Fruit fly (Drosophila melanogaster) whole organism, pupa: ENCODE measurements around the gene DopEcR.

Experiments used
- CG10348 ChIP-seq: fragments of 200-800 bp; sonication (Bioruptor generic); IDR thresholded peaks from 2 replicates; pipeline ENCODE4 v1.3.6; 2022; ENCODE audit warnings: missing biosample characterization, missing genetic modification characterization
- CG12605 ChIP-seq: fragments of 200-800 bp; sonication (Bioruptor generic); IDR thresholded peaks from 2 replicates; pipeline ENCODE4 v1.3.6; 2022; ENCODE audit warnings: missing biosample characterization, missing genetic modification characterization
- CG13204 ChIP-seq: fragments of 200-800 bp; sonication (Bioruptor generic); optimal IDR thresholded peaks from 2 replicates; lab custom pipeline; 2018; ENCODE audit warnings: missing biosample characterization, mild to moderate bottlenecking, missing genetic modification characterization, moderate library complexity
- CG14655 ChIP-seq: fragments of 200-800 bp; sonication (Bioruptor generic); optimal IDR thresholded peaks from 3 replicates; lab custom pipeline; 2017; ENCODE audit warnings: mild to moderate bottlenecking, missing biosample characterization, missing genetic modification reagents, missing genetic modification characterization
- CG15710 ChIP-seq: fragments of 200-800 bp; sonication (Bioruptor generic); optimal IDR thresholded peaks from 2 replicates; lab custom pipeline; 2018; ENCODE audit warnings: missing biosample characterization, mild to moderate bottlenecking, missing genetic modification characterization, moderate library complexity
- CG17806 ChIP-seq: fragments of 200-800 bp; sonication (Bioruptor generic); optimal IDR thresholded peaks from 2 replicates; lab custom pipeline; 2018; ENCODE audit warnings: missing biosample characterization, mild to moderate bottlenecking, missing genetic modification characterization, moderate library complexity
- CG32121 ChIP-seq: fragments of 200-800 bp; sonication (Bioruptor generic); IDR thresholded peaks from 2 replicates; pipeline ENCODE4 v1.3.6; 2022; ENCODE audit warnings: missing biosample characterization, missing genetic modification characterization
- CG34367 ChIP-seq: fragments of 200-800 bp; sonication (Bioruptor generic); optimal IDR thresholded peaks from 2 replicates; lab custom pipeline; 2018; ENCODE audit warnings: missing biosample characterization, mild to moderate bottlenecking, missing genetic modification characterization
- CG4496 ChIP-seq: fragments of 200-800 bp; sonication (Bioruptor generic); IDR thresholded peaks from 3 replicates; pipeline ENCODE4 v1.3.6; 2022; ENCODE audit warnings: missing biosample characterization, missing genetic modification characterization
- CG8159 ChIP-seq: fragments of 200-800 bp; sonication (Bioruptor generic); optimal IDR thresholded peaks from 3 replicates; lab custom pipeline; 2018; ENCODE audit warnings: missing biosample characterization, mild to moderate bottlenecking, missing genetic modification characterization, moderate library complexity
- CG8301 ChIP-seq: fragments of 200-800 bp; sonication (Bioruptor generic); optimal IDR thresholded peaks from 2 replicates; lab custom pipeline; 2018; ENCODE audit warnings: missing biosample characterization, mild to moderate bottlenecking, missing genetic modification characterization
- CG9948 ChIP-seq: fragments of 200-800 bp; sonication (Bioruptor generic); optimal IDR thresholded peaks from 2 replicates; lab custom pipeline; 2018; ENCODE audit warnings: missing biosample characterization, mild to moderate bottlenecking, missing genetic modification characterization, moderate library complexity
- D1 ChIP-seq: fragments of 200-800 bp; sonication (Bioruptor generic); optimal IDR thresholded peaks from 2 replicates; lab custom pipeline; 2018; ENCODE audit warnings: missing biosample characterization, mild to moderate bottlenecking, missing genetic modification characterization, moderate library complexity
- EcR ChIP-seq: fragments of 200-800 bp; sonication (Bioruptor generic); optimal IDR thresholded peaks from 3 replicates; lab custom pipeline; 2019; ENCODE audit warnings: missing biosample characterization, missing genetic modification characterization, mild to moderate bottlenecking, moderate library complexity, missing genetic modification reagents
- Ets98B ChIP-seq: fragments of 200-800 bp; sonication (Bioruptor generic); IDR thresholded peaks from 2 replicates; pipeline ENCODE4 v1.3.6; 2022; ENCODE audit warnings: missing biosample characterization, missing genetic modification characterization
- Pif1A ChIP-seq: fragments of 200-800 bp; sonication (Bioruptor generic); optimal IDR thresholded peaks from 3 replicates; lab custom pipeline; 2016; ENCODE audit warnings: missing biosample characterization, missing genetic modification characterization
- Pif1B ChIP-seq: fragments of 200-800 bp; sonication (Bioruptor generic); optimal IDR thresholded peaks from 3 replicates; lab custom pipeline; 2016; ENCODE audit warnings: missing biosample characterization, missing genetic modification characterization
- Snoo ChIP-seq: fragments of 200-800 bp; sonication (Bioruptor generic); optimal IDR thresholded peaks from 3 replicates; lab custom pipeline; 2017; ENCODE audit warnings: missing biosample characterization, mild to moderate bottlenecking, missing genetic modification characterization, inconsistent platforms
- fd96Ca ChIP-seq: fragments of 200-800 bp; sonication (Bioruptor generic); IDR thresholded peaks from 3 replicates; pipeline ENCODE4 v1.3.6; 2022; ENCODE audit warnings: missing biosample characterization, missing genetic modification characterization
- gl ChIP-seq: fragments of 200-800 bp; sonication (Bioruptor generic); optimal IDR thresholded peaks from 2 replicates; lab custom pipeline; 2018; ENCODE audit warnings: missing biosample characterization, mild to moderate bottlenecking, missing genetic modification characterization
- rn ChIP-seq: fragments of 200-800 bp; sonication (Bioruptor generic); IDR thresholded peaks from 2 replicates; pipeline ENCODE4 v1.3.6; 2022; ENCODE audit warnings: missing biosample characterization, missing genetic modification characterization

DopEcR gene

DNA sequence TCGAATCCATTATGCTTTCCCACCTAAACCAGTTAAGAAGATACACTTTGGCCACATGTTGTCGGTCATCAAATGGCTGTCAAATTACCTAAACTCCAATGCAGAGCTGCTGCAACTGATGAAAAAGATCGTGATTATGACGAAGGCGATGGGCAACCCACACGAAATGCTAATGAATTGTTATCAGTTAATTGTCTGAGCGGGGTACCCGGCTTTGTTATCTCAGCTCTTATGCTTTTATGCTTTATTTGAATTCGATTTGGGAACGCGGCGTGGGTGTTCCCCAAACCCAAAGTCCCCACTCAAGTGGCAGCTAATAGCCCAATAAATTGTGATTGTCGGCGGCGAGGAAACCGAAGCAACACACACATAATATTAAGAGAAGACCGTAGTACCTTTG lies 2.4 kb upstream of the DopEcR start:
- 0 out of 3 replicates have a peak, but pooled peaks have one; percentile 24 for TF ChIP-seq fd96Ca (GFP tag; lab: Robert Waterston, UW)
- TF ChIP-seq Ets98B (GFP tag; lab: Robert Waterston, UW) = no peak
- no peak for TF ChIP-seq D1
- no peak for TF ChIP-seq CG14655 (GFP tag; lab: Kevin White, UChicago)
- TF ChIP-seq CG8301 = no peak

DNA sequence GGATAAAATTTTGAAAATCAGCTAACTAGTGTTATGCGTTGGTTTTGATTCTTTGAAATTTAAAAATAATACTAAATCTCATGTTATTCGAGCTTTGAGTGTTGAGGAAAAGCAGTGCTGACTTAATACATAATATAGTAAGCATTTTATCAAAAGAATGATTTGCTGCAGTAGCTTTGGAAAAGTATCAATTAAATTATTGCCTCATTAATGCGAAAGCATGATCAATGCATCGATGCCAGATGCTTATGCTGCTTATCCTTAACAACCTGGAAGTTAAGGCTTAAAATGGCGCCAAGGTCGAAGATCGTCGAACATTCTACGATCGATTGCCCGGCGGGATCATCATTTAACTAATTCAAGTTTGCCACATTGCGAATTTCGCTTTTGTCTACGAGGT lies 1.3 kb upstream of the DopEcR start, which contains the start of gene CG32240:
Gene CG32240 (minus strand): TSS at position 101 of the 400 bp plus-strand sequence.
- TF ChIP-seq CG4496 (GFP tag; lab: Robert Waterston, UW) = no peak
- no peak for TF ChIP-seq CG9948
- no peak for TF ChIP-seq Pif1B

DNA sequence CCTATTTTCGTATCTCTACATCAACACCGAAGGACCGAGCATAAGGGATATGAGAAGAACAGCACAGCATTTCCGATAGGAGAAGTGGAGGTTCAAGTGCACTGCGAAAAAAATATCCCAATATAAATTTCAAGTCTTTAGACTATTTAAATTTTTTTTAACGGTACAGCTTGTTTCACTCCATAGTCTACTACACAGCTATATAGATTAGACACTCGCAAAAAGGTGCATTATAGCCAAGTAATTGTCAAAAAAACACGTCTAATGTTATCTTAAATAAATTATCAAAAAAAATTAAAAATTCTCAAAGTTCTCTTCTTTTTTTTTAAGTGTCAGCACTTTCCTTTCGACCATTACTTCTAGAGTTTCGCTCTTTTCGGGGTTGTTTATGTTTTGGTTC lies 1.3 kb downstream of the DopEcR start:
- TF ChIP-seq Pif1B = peak; percentile 12
- TF ChIP-seq D1 = no peak
- peak; percentile 38 for TF ChIP-seq CG17806 (tag; lab: Kevin White, UChicago)
- TF ChIP-seq CG9948 = peak; percentile 37
- TF ChIP-seq CG34367 (tag; lab: Kevin White, UChicago) = peak; percentile 32
- no peak for TF ChIP-seq EcR (GFP tag; lab: Kevin White, UChicago)
- peak; percentile 69 for TF ChIP-seq CG15710 (tag; lab: Kevin White, UChicago)
- no peak for TF ChIP-seq CG10348 (GFP tag; lab: Robert Waterston, UW)
- no peak for TF ChIP-seq Pif1A (GFP tag; lab: Kevin White, UChicago)
- TF ChIP-seq CG13204 (GFP tag; lab: Kevin White, UChicago) = no peak
- TF ChIP-seq Snoo (tag; lab: Kevin White, UChicago) = no peak
- TF ChIP-seq CG14655 (GFP tag; lab: Kevin White, UChicago) = peak; percentile 31
- TF ChIP-seq CG8159 (tag; lab: Kevin White, UChicago) = peak; percentile 65
- TF ChIP-seq Ets98B (GFP tag; lab: Robert Waterston, UW) = no peak
- no peak for TF ChIP-seq rn (GFP tag; lab: Robert Waterston, UW)
- TF ChIP-seq CG32121 = no peak
- no peak for TF ChIP-seq CG4496 (GFP tag; lab: Robert Waterston, UW)
- no peak for TF ChIP-seq fd96Ca (GFP tag; lab: Robert Waterston, UW)
- no peak for TF ChIP-seq CG8301
- no peak for TF ChIP-seq CG12605
- no peak for TF ChIP-seq gl (tag; lab: Kevin White, UChicago)

DNA sequence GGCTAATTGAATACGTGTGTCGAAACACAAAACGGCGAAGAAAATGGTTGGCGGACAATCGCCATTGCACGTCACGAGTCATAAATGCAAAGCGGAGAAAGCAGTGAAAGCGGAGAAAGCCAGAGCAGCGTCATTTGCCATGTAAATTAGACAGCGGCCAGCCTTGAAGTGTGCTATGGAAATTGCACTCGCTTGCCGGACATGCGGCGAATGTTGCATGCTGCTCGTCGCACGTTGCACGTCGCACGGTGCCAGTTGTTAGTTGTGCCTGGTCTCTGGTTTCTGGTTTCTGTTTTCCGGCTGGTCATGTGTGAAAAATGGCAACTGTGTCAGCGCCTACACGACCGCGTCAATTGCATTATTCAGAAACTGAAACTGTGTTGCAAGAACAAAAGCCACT lies 2.7 kb downstream of the DopEcR start:
- TF ChIP-seq CG32121 = no peak
- peak; percentile 60; the same call in 2 of the 3 replicates for TF ChIP-seq CG4496 (GFP tag; lab: Robert Waterston, UW)
- TF ChIP-seq, all 21 proteins: peak for 1

DNA sequence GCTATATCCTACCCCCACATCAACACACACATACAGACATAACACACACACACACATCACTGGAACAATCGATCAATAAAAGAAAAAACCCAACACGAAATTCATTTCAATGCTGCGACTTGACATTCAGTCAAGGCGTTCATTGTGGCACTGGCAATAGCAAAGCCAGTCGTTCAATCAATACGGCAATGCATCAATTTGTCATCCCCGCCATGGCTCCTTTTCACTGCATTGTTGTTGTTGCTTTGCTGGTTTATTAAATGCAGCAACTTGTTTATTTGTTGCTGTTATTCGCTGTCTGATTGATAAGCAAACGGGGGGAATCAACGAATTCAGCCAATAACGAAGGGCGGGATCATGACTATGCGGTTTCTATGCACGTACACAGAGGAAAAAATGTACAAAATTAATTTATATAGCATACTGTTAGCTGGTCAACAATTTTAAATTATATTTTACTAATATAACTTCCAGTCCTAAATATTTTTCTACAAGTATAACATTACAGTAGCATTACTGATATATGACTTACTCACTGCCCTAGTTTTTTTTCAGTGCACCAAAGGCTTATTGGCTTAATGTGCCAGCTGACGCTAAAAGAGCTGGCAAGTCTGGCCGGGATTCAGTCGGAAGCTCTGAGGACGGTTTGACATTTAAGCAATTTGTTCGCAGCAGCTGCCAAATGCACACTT lies 4.4 kb downstream of the DopEcR start:
- TF ChIP-seq rn (GFP tag; lab: Robert Waterston, UW) (no peak), CG8159 (tag; lab: Kevin White, UChicago) (peak; percentile 12)

DNA sequence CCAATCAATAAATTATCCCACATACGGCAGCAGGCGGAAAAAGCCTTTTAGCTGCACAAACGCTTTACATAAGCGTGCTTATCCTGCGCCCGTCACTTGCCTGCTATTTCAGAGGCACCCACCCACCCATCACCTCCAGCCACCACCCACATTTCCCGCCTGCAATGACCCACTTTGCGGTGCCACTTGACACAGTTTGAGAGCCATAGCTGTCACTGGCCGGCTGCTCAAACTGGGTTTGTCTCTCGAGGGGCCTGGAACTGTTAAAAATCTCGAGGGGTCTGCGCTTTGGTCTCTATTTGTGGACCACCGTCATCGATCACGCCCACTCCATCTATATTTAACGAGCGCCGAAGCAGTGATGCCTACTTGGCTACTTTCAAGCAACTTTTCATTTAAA lies 8.2 kb downstream of the DopEcR start:
- TF ChIP-seq CG14655 (GFP tag; lab: Kevin White, UChicago) (no peak), Pif1A (GFP tag; lab: Kevin White, UChicago) (no peak), fd96Ca (GFP tag; lab: Robert Waterston, UW) (no peak), CG4496 (GFP tag; lab: Robert Waterston, UW) (no peak), CG34367 (tag; lab: Kevin White, UChicago) (no peak), CG17806 (tag; lab: Kevin White, UChicago) (no peak), EcR (GFP tag; lab: Kevin White, UChicago) (no peak), CG13204 (GFP tag; lab: Kevin White, UChicago) (no peak), CG15710 (tag; lab: Kevin White, UChicago) (no peak), Ets98B (GFP tag; lab: Robert Waterston, UW) (no peak), rn (GFP tag; lab: Robert Waterston, UW) (no peak), CG10348 (GFP tag; lab: Robert Waterston, UW) (no peak), gl (tag; lab: Kevin White, UChicago) (no peak), CG9948 (no peak), CG8159 (tag; lab: Kevin White, UChicago) (no peak), D1 (no peak), CG12605 (no peak)

DNA sequence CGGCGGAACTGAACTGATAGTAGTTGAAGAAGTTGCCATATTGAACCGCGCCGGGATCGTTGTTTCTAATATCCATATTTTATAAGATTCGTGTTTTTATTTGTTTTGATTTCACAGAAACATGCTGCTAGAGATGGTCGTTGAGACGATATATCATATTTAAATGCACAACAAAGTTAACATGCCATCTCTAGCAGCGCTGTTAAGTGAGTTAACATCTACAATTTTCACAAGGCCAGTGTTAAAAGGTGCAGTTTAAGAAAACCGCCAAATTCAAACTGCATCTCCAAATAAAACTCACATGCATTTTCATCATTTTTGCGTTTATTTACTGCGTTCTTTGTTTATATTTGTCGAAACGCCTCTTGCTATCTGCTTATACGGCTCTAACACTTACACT lies 12.8 kb downstream of the DopEcR start, which contains the start of gene CG11342:
Gene CG11342 (minus strand): TSS at position 120 of the 400 bp plus-strand sequence.
- TF ChIP-seq Pif1B (no peak), Ets98B (GFP tag; lab: Robert Waterston, UW) (0 out of 2 replicates have a peak, but pooled peaks have one; percentile 18)
